Worm (Caenorhabditis elegans) whole organism, L1 larva: Measurements from ENCODE around the gene Y47D7A.15.

Experiments used
- C16A3.4 ChIP-seq: fragments of 150-350 bp; optimal IDR thresholded peaks from 2 replicates; lab custom pipeline; 2014; ENCODE audit warnings: missing biosample characterization, missing genetic modification characterization
- F16B12.6 ChIP-seq: fragments of 150-350 bp; optimal IDR thresholded peaks from 2 replicates; lab custom pipeline; 2014; ENCODE audit warnings: missing biosample characterization, missing genetic modification characterization
- Y116A8C.19 ChIP-seq: sonication (generic microtip); optimal IDR thresholded peaks from 2 replicates; lab custom pipeline; 2016; ENCODE audit warnings: missing compliant biosample characterization, missing genetic modification characterization, borderline replicate concordance
- aha-1 ChIP-seq: fragments of 150-350 bp; optimal IDR thresholded peaks from 2 replicates; lab custom pipeline; 2014; ENCODE audit warnings: missing biosample characterization, missing genetic modification characterization
- aly-2 ChIP-seq: fragments of 150-350 bp; optimal IDR thresholded peaks from 2 replicates; lab custom pipeline; 2014; ENCODE audit warnings: missing biosample characterization, missing genetic modification characterization
- ceh-63 ChIP-seq: fragments of 200-800 bp; sonication (Bioruptor generic); optimal IDR thresholded peaks from 2 replicates; lab custom pipeline; 2018; ENCODE audit warnings: mild to moderate bottlenecking, missing genetic modification characterization, missing compliant biosample characterization
- dpl-1 ChIP-seq, 3 experiments: fragments of 150-350 bp in 2 of 3; sonication (generic microtip) in 1 of 3; optimal IDR thresholded peaks; 2 replicates each; lab custom pipeline; 2014 to 2017; ENCODE audit warnings: missing biosample characterization in 3 of 3, missing genetic modification characterization in 3 of 3, missing genetic modification reagents in 3 of 3
- efl-1 ChIP-seq, 4 experiments: fragments of 150-350 bp; optimal IDR thresholded peaks in 3 of 4; peaks in 1 of 4; 1 replicate in 1 of 4; 2 replicates in 3 of 4; lab custom pipeline; 2014; ENCODE audit warnings: missing biosample characterization in 2 of 4, missing genetic modification characterization in 2 of 4, missing genetic modification reagents in 2 of 4
- efl-3 ChIP-seq: fragments of 200-800 bp; sonication (Bioruptor generic); optimal IDR thresholded peaks from 2 replicates; lab custom pipeline; 2018; ENCODE audit warnings: mild to moderate bottlenecking, missing genetic modification characterization, missing compliant biosample characterization
- egl-13 ChIP-seq: sonication (generic microtip); optimal IDR thresholded peaks from 2 replicates; lab custom pipeline; 2016; ENCODE audit warnings: missing genotype, missing genetic modification reagents, missing genetic modification characterization, missing compliant biosample characterization
- egl-27 ChIP-seq, 2 experiments: fragments of 150-350 bp in 1 of 2; sonication (generic microtip); optimal IDR thresholded peaks; 3 replicates each; lab custom pipeline; 2017 to 2018; ENCODE audit warnings: missing biosample characterization in 2 of 2, missing genetic modification characterization in 2 of 2, missing genetic modification reagents in 2 of 2
- fos-1 ChIP-seq: fragments of 150-350 bp; optimal IDR thresholded peaks from 2 replicates; lab custom pipeline; 2014; ENCODE audit warnings: missing biosample characterization, missing genetic modification characterization
- grh-1 ChIP-seq: fragments of 200-800 bp; sonication (Bioruptor generic); IDR thresholded peaks from 2 replicates; pipeline ENCODE4 v1.3.6; 2022; ENCODE audit warnings: missing genetic modification reagents, missing genetic modification characterization, missing compliant biosample characterization
- hlh-17 ChIP-seq: fragments of 200-800 bp; sonication (Bioruptor generic); optimal IDR thresholded peaks from 2 replicates; lab custom pipeline; 2018; ENCODE audit warnings: missing genetic modification characterization, mild to moderate bottlenecking, missing compliant biosample characterization, moderate library complexity, borderline replicate concordance
- irx-1 ChIP-seq: sonication (generic microtip); optimal IDR thresholded peaks from 2 replicates; lab custom pipeline; 2016; ENCODE audit warnings: missing genetic modification characterization, missing compliant biosample characterization
- isw-1 ChIP-seq: fragments of 200-800 bp; sonication (Bioruptor generic); IDR thresholded peaks from 2 replicates; pipeline ENCODE4 v1.3.6; 2022; ENCODE audit warnings: missing genetic modification characterization, missing compliant biosample characterization
- jun-1 ChIP-seq: fragments of 150-350 bp; optimal IDR thresholded peaks from 2 replicates; lab custom pipeline; 2014; ENCODE audit warnings: missing biosample characterization, missing genetic modification reagents, missing genetic modification characterization
- lin-14 ChIP-seq: fragments of 200-800 bp; sonication (Bioruptor generic); optimal IDR thresholded peaks from 2 replicates; lab custom pipeline; 2018; ENCODE audit warnings: mild to moderate bottlenecking, missing genetic modification characterization, moderate library complexity, missing compliant biosample characterization
- lin-35 ChIP-seq, 2 experiments: fragments of 150-350 bp; optimal IDR thresholded peaks; 2 replicates each; lab custom pipeline; 2014; ENCODE audit warnings: missing biosample characterization in 2 of 2, missing genetic modification characterization in 2 of 2, missing genetic modification reagents in 2 of 2
- mef-2 ChIP-seq: fragments of 150-350 bp; optimal IDR thresholded peaks from 2 replicates; lab custom pipeline; 2014; ENCODE audit warnings: missing biosample characterization, missing genetic modification characterization
- nhr-12 ChIP-seq: sonication (generic microtip); optimal IDR thresholded peaks from 2 replicates; lab custom pipeline; 2017; ENCODE audit warnings: missing biosample characterization, missing genetic modification characterization
- nhr-19 ChIP-seq: fragments of 200-800 bp; sonication (Bioruptor generic); conservative IDR thresholded peaks from 2 replicates; pipeline ENCODE4 v1.3.6; 2022; ENCODE audit warnings: missing genetic modification characterization, missing compliant biosample characterization
- nhr-237 ChIP-seq: fragments of 150-350 bp; optimal IDR thresholded peaks from 2 replicates; lab custom pipeline; 2014; ENCODE audit warnings: missing biosample characterization, missing genetic modification characterization
- nhr-28 ChIP-seq: fragments of 150-350 bp; optimal IDR thresholded peaks from 2 replicates; lab custom pipeline; 2014; ENCODE audit warnings: missing biosample characterization, missing genetic modification characterization
- nhr-76 ChIP-seq: sonication (generic microtip); optimal IDR thresholded peaks from 2 replicates; lab custom pipeline; 2017; ENCODE audit warnings: missing biosample characterization, missing genetic modification characterization
- nhr-77 ChIP-seq: fragments of 150-350 bp; optimal IDR thresholded peaks from 2 replicates; lab custom pipeline; 2014; ENCODE audit warnings: missing biosample characterization, missing genetic modification characterization
- nhr-84 ChIP-seq: sonication (generic microtip); optimal IDR thresholded peaks from 2 replicates; lab custom pipeline; 2017; ENCODE audit warnings: missing biosample characterization, missing genetic modification characterization
- nhr-90 ChIP-seq: sonication (generic microtip); optimal IDR thresholded peaks from 2 replicates; lab custom pipeline; 2016; ENCODE audit warnings: mild to moderate bottlenecking, missing genetic modification characterization, missing compliant biosample characterization; ENCODE audit not compliant: poor library complexity
- pag-3 ChIP-seq: sonication (generic microtip); optimal IDR thresholded peaks from 2 replicates; lab custom pipeline; 2017; ENCODE audit warnings: missing genetic modification characterization, mild to moderate bottlenecking, missing compliant biosample characterization, antibody characterized with exemption, borderline replicate concordance; ENCODE audit not compliant: insufficient read depth
- pax-3 ChIP-seq: fragments of 200-800 bp; sonication (Bioruptor generic); optimal IDR thresholded peaks from 2 replicates; lab custom pipeline; 2018; ENCODE audit warnings: mild to moderate bottlenecking, missing genetic modification characterization, moderate library complexity, missing compliant biosample characterization
- pqm-1 ChIP-seq: sonication (generic microtip); optimal IDR thresholded peaks from 3 replicates; lab custom pipeline; 2017; ENCODE audit warnings: missing biosample characterization, missing genetic modification characterization
- snpc-4 ChIP-seq: fragments of 150-350 bp; optimal IDR thresholded peaks from 2 replicates; lab custom pipeline; 2014; ENCODE audit warnings: missing biosample characterization, missing genetic modification characterization
- snu-23 ChIP-seq: sonication (generic microtip); optimal IDR thresholded peaks from 2 replicates; lab custom pipeline; 2016; ENCODE audit warnings: missing genetic modification characterization, missing compliant biosample characterization
- sptf-1 ChIP-seq: fragments of 150-350 bp; optimal IDR thresholded peaks from 2 replicates; lab custom pipeline; 2014; ENCODE audit warnings: missing biosample characterization, missing genetic modification characterization
- swsn-7 ChIP-seq: sonication (generic microtip); optimal IDR thresholded peaks from 2 replicates; lab custom pipeline; 2016; ENCODE audit warnings: missing genetic modification characterization, missing compliant biosample characterization
- tbx-2 ChIP-seq: sonication (generic microtip); optimal IDR thresholded peaks from 2 replicates; lab custom pipeline; 2016; ENCODE audit warnings: missing genetic modification characterization, missing compliant biosample characterization
- tlp-1 ChIP-seq: fragments of 150-350 bp; optimal IDR thresholded peaks from 2 replicates; lab custom pipeline; 2014; ENCODE audit warnings: missing biosample characterization, missing genetic modification characterization
- unc-62 ChIP-seq: fragments of 150-350 bp; optimal IDR thresholded peaks from 2 replicates; lab custom pipeline; 2014; ENCODE audit warnings: missing biosample characterization, missing genetic modification reagents, missing genetic modification characterization
- vab-15 ChIP-seq: sonication (generic microtip); optimal IDR thresholded peaks from 2 replicates; lab custom pipeline; 2017; ENCODE audit warnings: missing genotype, mild to moderate bottlenecking, missing genetic modification characterization, missing compliant biosample characterization
- xbp-1 ChIP-seq: sonication (generic microtip); optimal IDR thresholded peaks from 2 replicates; lab custom pipeline; 2016; ENCODE audit warnings: missing genetic modification characterization, missing compliant biosample characterization
- zag-1 ChIP-seq: fragments of 150-350 bp; optimal IDR thresholded peaks from 2 replicates; lab custom pipeline; 2014; ENCODE audit warnings: missing biosample characterization, missing genetic modification characterization
- zip-4 ChIP-seq: fragments of 200-800 bp; sonication (Bioruptor generic); optimal IDR thresholded peaks from 2 replicates; lab custom pipeline; 2018; ENCODE audit warnings: mild to moderate bottlenecking, missing genetic modification characterization, moderate library complexity, missing compliant biosample characterization
- ztf-11 ChIP-seq, 2 experiments: sonication (generic microtip); optimal IDR thresholded peaks; 2 replicates each; lab custom pipeline; 2016 to 2017; ENCODE audit warnings: missing genetic modification characterization in 2 of 2, missing biosample characterization in 1 of 2, missing compliant biosample characterization in 1 of 2

The Y47D7A.15 gene

ce11 chrV:4428202-4428601 is 4.8 kb downstream of the Y47D7A.15 start, which contains the start of gene Y47D7A.11:
TSS of gene Y47D7A.11 (minus strand) at chrV:4428302.
- TF ChIP-seq F16B12.6 (tag; lab: Kevin White, UChicago) (no peak), sptf-1 (tag; lab: Kevin White, UChicago) (no peak), unc-62 (GFP tag; lab: Kevin White, UChicago) (no peak), Y116A8C.19 (tag; lab: Kevin White, UChicago) (no peak), nhr-12 (tag; lab: Kevin White, UChicago) (no peak), grh-1 (no peak)
- TF ChIP-seq, all 84 proteins: peak for 0

- TF ChIP-seq xbp-1 (tag; lab: Kevin White, UChicago) (no peak), tlp-1 (tag; lab: Kevin White, UChicago) (no peak), zag-1 (tag; lab: Kevin White, UChicago) (no peak), grh-1 (no peak), pag-3 (no peak), nhr-84 (tag; lab: Kevin White, UChicago) (no peak), C16A3.4 (tag; lab: Kevin White, UChicago) (no peak), swsn-7 (tag; lab: Kevin White, UChicago) (no peak), snu-23 (GFP tag; lab: Kevin White, UChicago) (no peak), nhr-90 (tag; lab: Kevin White, UChicago) (no peak), ceh-63 (no peak), nhr-12 (tag; lab: Kevin White, UChicago) (no peak), nhr-237 (tag; lab: Kevin White, UChicago) (no peak)
These were observed 9.1 kb downstream of the Y47D7A.15 start, which contains the start of the genes Y47D7A.9 and Y47D7A.19 for ce11 chrV:4423860-4424401. TSS of gene Y47D7A.9 (minus strand) at chrV:4423960. TSS of gene Y47D7A.19 (plus strand) at chrV:4424351.

ce11 chrV:4423087-4423486 is 9.9 kb downstream of the Y47D7A.15 start:
- TF ChIP-seq pag-3: no peak
- TF ChIP-seq Y116A8C.19 (tag; lab: Kevin White, UChicago): no peak
- TF ChIP-seq snpc-4 (tag; lab: Kevin White, UChicago): no peak

DNA sequence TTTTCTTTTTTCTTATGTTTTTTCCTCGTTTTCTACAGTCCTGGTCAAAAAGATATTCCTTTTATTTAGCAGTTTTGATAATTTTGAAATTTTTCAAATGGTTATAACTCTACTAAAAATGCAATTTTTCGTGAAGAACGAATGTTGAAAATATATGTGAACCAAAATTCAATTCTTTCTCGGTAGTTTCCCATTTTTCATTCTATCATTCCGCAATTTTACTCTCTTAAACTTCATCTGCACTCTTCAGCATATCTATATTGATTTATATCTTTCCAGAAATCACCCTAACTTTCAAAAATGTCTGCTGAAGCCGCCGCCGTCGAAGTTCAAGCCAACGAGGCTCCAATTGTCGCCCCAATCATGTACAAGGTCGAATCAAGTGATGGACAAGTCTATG is 10.9 kb downstream of the Y47D7A.15 start, which contains the start of gene skr-7:
Gene skr-7 (plus strand): TSS at position 301 of the 400 bp plus-strand sequence.
- TF ChIP-seq nhr-28 (tag; lab: Kevin White, UChicago): no peak
- TF ChIP-seq lin-14 (GFP tag; lab: Kevin White, UChicago): no peak
- no peak for TF ChIP-seq nhr-90 (tag; lab: Kevin White, UChicago)
- TF ChIP-seq hlh-17 (GFP tag; lab: Kevin White, UChicago): no peak
- TF ChIP-seq tbx-2: no peak
- no peak for TF ChIP-seq ztf-11 (tag; optimal IDR thresholded peaks at IDR 0.05; lab: Kevin White, UChicago)
- no peak for TF ChIP-seq jun-1
- TF ChIP-seq irx-1: no peak
- TF ChIP-seq egl-27 (tag; optimal IDR thresholded peaks at IDR 0.05; lab: Kevin White, UChicago): no peak
- no peak for TF ChIP-seq nhr-237 (tag; lab: Kevin White, UChicago)
- TF ChIP-seq fos-1 (tag; lab: Kevin White, UChicago): no peak
- no peak for TF ChIP-seq Y116A8C.19 (tag; lab: Kevin White, UChicago)
- TF ChIP-seq pqm-1 (tag; lab: Kevin White, UChicago): no peak
- no peak for TF ChIP-seq pax-3 (tag; lab: Kevin White, UChicago)
- no peak for TF ChIP-seq isw-1 (GFP tag; lab: Robert Waterston, UW)
- TF ChIP-seq swsn-7 (tag; lab: Kevin White, UChicago): no peak
- TF ChIP-seq aly-2 (tag; lab: Kevin White, UChicago): no peak
- no peak for TF ChIP-seq pag-3

ce11 chrV:4421475-4421874 is 11.5 kb downstream of the Y47D7A.15 start, which contains the start of gene skr-14:
TSS of gene skr-14 (minus strand) at chrV:4421575.
- TF ChIP-seq dpl-1 (GFP tag; optimal IDR thresholded peaks at IDR 0.05; lab: Kevin White, UChicago) (no peak), nhr-237 (tag; lab: Kevin White, UChicago) (no peak), mef-2 (no peak), nhr-77 (tag; lab: Kevin White, UChicago) (no peak), nhr-76 (tag; lab: Kevin White, UChicago) (no peak), efl-1 (optimal IDR thresholded peaks at IDR 0.05; lab: Kevin White, UChicago) (no peak), efl-1 (GFP tag; optimal IDR thresholded peaks at IDR 0.05 in 1 of 2; lab: Kevin White, UChicago) (no peak), swsn-7 (tag; lab: Kevin White, UChicago) (no peak), egl-13 (tag; lab: Kevin White, UChicago) (no peak), jun-1 (no peak), aha-1 (tag; lab: Kevin White, UChicago) (no peak), zip-4 (GFP tag; lab: Kevin White, UChicago) (no peak), lin-14 (GFP tag; lab: Kevin White, UChicago) (no peak), vab-15 (tag; lab: Kevin White, UChicago) (no peak), lin-35 (GFP tag; optimal IDR thresholded peaks at IDR 0.05; lab: Kevin White, UChicago) (no peak), aly-2 (tag; lab: Kevin White, UChicago) (no peak), efl-3 (GFP tag; lab: Kevin White, UChicago) (no peak), nhr-19 (GFP tag; lab: Robert Waterston, UW) (no peak)
